Worm (Caenorhabditis elegans) whole organism, midembryonic: ENCODE results near the gene T24A6.1.

Source experiments
- T22C8.4 ChIP-seq: fragments of 200-800 bp; sonication (Bioruptor generic); IDR thresholded peaks from 2 replicates; pipeline ENCODE4 v1.3.6; 2022; ENCODE audit warnings: missing genetic modification characterization, missing compliant biosample characterization
- cog-1 ChIP-seq: sonication (generic microtip); optimal IDR thresholded peaks from 2 replicates; lab custom pipeline; 2016; ENCODE audit warnings: missing genetic modification characterization, missing compliant biosample characterization
- flt-1 ChIP-seq: fragments of 200-800 bp; sonication (Bioruptor generic); IDR thresholded peaks from 2 replicates; pipeline ENCODE4 v1.3.6; 2022; ENCODE audit warnings: missing genetic modification characterization, missing compliant biosample characterization
- klf-2 ChIP-seq: fragments of 200-800 bp; sonication (Bioruptor generic); conservative IDR thresholded peaks from 2 replicates; pipeline ENCODE4 v1.3.6; 2022; ENCODE audit warnings: missing genetic modification reagents, missing genetic modification characterization, missing compliant biosample characterization
- med-1 ChIP-seq: sonication (generic microtip); optimal IDR thresholded peaks from 2 replicates; lab custom pipeline; 2017; ENCODE audit warnings: missing genetic modification characterization, mild to moderate bottlenecking, missing compliant biosample characterization, antibody characterized with exemption, missing genetic modification reagents; ENCODE audit not compliant: insufficient read depth
- ref-1 ChIP-seq: fragments of 200-800 bp; sonication (Bioruptor generic); conservative IDR thresholded peaks from 2 replicates; pipeline ENCODE4 v1.3.6; 2022; ENCODE audit warnings: missing genetic modification reagents, missing genetic modification characterization, missing compliant biosample characterization
- ztf-23 ChIP-seq: fragments of 200-800 bp; sonication (Bioruptor generic); IDR thresholded peaks from 2 replicates; pipeline ENCODE4 v1.3.6; 2022; ENCODE audit warnings: missing genetic modification reagents, missing genetic modification characterization, missing compliant biosample characterization

ce11 chrV:3524970-3525369 is 33.9 kb upstream of the T24A6.1 start, which contains the start of gene T24A6.7:
- TF ChIP-seq ztf-23 (GFP tag; lab: Robert Waterston, UW), result no peak
- no peak for TF ChIP-seq ref-1 (GFP tag; lab: Robert Waterston, UW)
- TF ChIP-seq cog-1 (tag; lab: Kevin White, UChicago), result no peak
- no peak for TF ChIP-seq flt-1 (GFP tag; lab: Robert Waterston, UW)
- TF ChIP-seq med-1, result no peak
- TF ChIP-seq klf-2 (GFP tag; lab: Robert Waterston, UW), result no peak
- TF ChIP-seq T22C8.4 (GFP tag; lab: Robert Waterston, UW), result no peak
